Fruit fly (Drosophila melanogaster) S2 (cell line): ENCODE data around the gene Plzf.

Source experiments
- CG8478 ChIP-seq: fragments of >200 bp; optimal IDR thresholded peaks from 2 replicates; lab custom pipeline; 2018
- CTCF ChIP-seq, 2 experiments: fragments of >200 bp; optimal IDR thresholded peaks; 2 replicates each; lab custom pipeline; 2018

DNA sequence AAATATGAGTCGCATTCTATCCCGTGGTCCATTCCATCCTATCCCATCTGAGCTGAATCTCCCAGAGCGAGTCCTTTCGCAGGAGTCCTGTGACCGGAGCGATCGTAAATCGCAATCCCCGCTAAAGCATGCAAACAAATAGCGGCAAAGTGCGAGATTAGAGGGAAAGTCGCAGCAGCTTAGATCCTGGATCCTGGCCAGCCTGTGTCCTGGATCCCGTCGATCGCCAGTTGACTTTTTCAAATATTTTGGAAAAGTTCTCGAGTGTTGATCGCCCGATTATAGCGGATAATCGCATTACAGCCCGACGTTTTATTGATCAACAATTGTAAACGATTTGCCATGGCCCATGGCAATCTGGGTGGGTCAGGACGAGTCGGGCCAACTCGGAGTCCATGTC lies 40.4 kb upstream of the Plzf start:
- no peak for TF ChIP-seq CG8478 (lab: Kevin White, UChicago)
- no peak for TF ChIP-seq CTCF (optimal IDR thresholded peaks at IDR 0.05; lab: Kevin White, UChicago)
